Worm (Caenorhabditis elegans): ENCODE results near the gene T01C8.3.

T01C8.3 gene

ce11 chrX:16734970-16735369 is 48.0 kb downstream of the T01C8.3 start:
- no peak for TF ChIP-seq lsy-27 (tag; optimal IDR thresholded peaks at IDR 0.05; ENCODE audit: borderline replicate concordance, insufficient read depth)
- TF ChIP-seq ekl-4 (GFP tag; IDR thresholded peaks at IDR 0.05) = no peak
- peak; percentile 46 for TF ChIP-seq somi-1 (GFP tag; optimal IDR thresholded peaks at IDR 0.05)
- TF ChIP-seq nfya-2 (GFP tag; IDR thresholded peaks at IDR 0.05) = no peak
- TF ChIP-seq Y67H2A.10 (GFP tag; conservative IDR thresholded peaks at IDR 0.05) = no peak
- TF ChIP-seq sea-2 (GFP tag; IDR thresholded peaks at IDR 0.05) = no peak
- no peak for TF ChIP-seq F22D6.2 (tag; optimal IDR thresholded peaks at IDR 0.05)
- TF ChIP-seq lin-40 (tag; optimal IDR thresholded peaks at IDR 0.05) = peak; percentile 5

ce11 chrX:16733411-16733810 is 49.6 kb downstream of the T01C8.3 start:
- no peak for TF ChIP-seq F37B4.10 (GFP tag; IDR thresholded peaks at IDR 0.05)
- no peak for TF ChIP-seq madf-3 (GFP tag; IDR thresholded peaks at IDR 0.05)
- no peak for TF ChIP-seq C17E4.6 (GFP tag; IDR thresholded peaks at IDR 0.05)
- no peak for TF ChIP-seq sea-2 (GFP tag; IDR thresholded peaks at IDR 0.05)
- no peak for TF ChIP-seq madf-6 (GFP tag; IDR thresholded peaks at IDR 0.05)
- TF ChIP-seq efl-1 (GFP tag; optimal IDR thresholded peaks at IDR 0.05) = no peak
- TF ChIP-seq F39B2.1 (GFP tag; IDR thresholded peaks at IDR 0.05) = no peak
- no peak for TF ChIP-seq repo-1 (tag; optimal IDR thresholded peaks at IDR 0.05)
- TF ChIP-seq hsf-1 (GFP tag; IDR thresholded peaks at IDR 0.05) = no peak
- no peak for TF ChIP-seq Y53G8AR.9 (GFP tag; conservative IDR thresholded peaks at IDR 0.05)
- no peak for TF ChIP-seq snpc-4 (GFP tag; optimal IDR thresholded peaks at IDR 0.05)
- no peak for TF ChIP-seq snpc-4 (tag; optimal IDR thresholded peaks at IDR 0.05)
- no peak for TF ChIP-seq ets-4 (GFP tag; optimal IDR thresholded peaks at IDR 0.05)
- TF ChIP-seq ceh-27 (GFP tag; optimal IDR thresholded peaks at IDR 0.05) = no peak
- no peak for TF ChIP-seq nhr-90 (tag; optimal IDR thresholded peaks at IDR 0.05)
- TF ChIP-seq hrde-1 (tag; optimal IDR thresholded peaks at IDR 0.05; ENCODE audit: borderline replicate concordance) = no peak
- no peak for TF ChIP-seq attf-3 (GFP tag; conservative IDR thresholded peaks at IDR 0.05)
- TF ChIP-seq C06A6.2 (GFP tag; conservative IDR thresholded peaks at IDR 0.05) = no peak

ce11 chrX:16732259-16732658 is 50.8 kb downstream of the T01C8.3 start:
- TF ChIP-seq somi-1 (GFP tag; optimal IDR thresholded peaks at IDR 0.05) (peak; percentile 11), dpl-1 (GFP tag; optimal IDR thresholded peaks at IDR 0.05) (no peak)

- TF ChIP-seq aptf-2 (GFP tag; conservative IDR thresholded peaks at IDR 0.05) (no peak), ceh-58 (GFP tag; IDR thresholded peaks at IDR 0.05) (no peak), repo-1 (tag; optimal IDR thresholded peaks at IDR 0.05) (no peak), ztf-25 (GFP tag; IDR thresholded peaks at IDR 0.05) (no peak), ceh-40 (GFP tag; IDR thresholded peaks at IDR 0.05) (no peak), ceh-100 (GFP tag; IDR thresholded peaks at IDR 0.05) (no peak), ZK185.1 (tag; optimal IDR thresholded peaks at IDR 0.05; ENCODE audit: poor library complexity, severe bottlenecking) (no peak), akir-1 (GFP tag; optimal IDR thresholded peaks at IDR 0.05) (no peak), tbp1 (GFP tag; optimal IDR thresholded peaks at IDR 0.05) (no peak), F55B11.4 (tag; optimal IDR thresholded peaks at IDR 0.05; ENCODE audit: borderline replicate concordance, insufficient read depth) (no peak), hmg-20 (GFP tag; IDR thresholded peaks at IDR 0.05) (no peak), nfya-1 (tag; optimal IDR thresholded peaks at IDR 0.05; ENCODE audit: borderline replicate concordance, insufficient read depth) (no peak), zfh-2 (GFP tag; conservative IDR thresholded peaks at IDR 0.05) (no peak), chd-7 (tag; optimal IDR thresholded peaks at IDR 0.05) (no peak), zim-3 (tag; optimal IDR thresholded peaks at IDR 0.05) (no peak), K11D2.4 (GFP tag; IDR thresholded peaks at IDR 0.05) (no peak), egl-44 (GFP tag; IDR thresholded peaks at IDR 0.05) (no peak), ztf-22 (GFP tag; optimal IDR thresholded peaks at IDR 0.05) (no peak), ztf-3 (GFP tag; optimal IDR thresholded peaks at IDR 0.05) (no peak), mel-28 (tag; optimal IDR thresholded peaks at IDR 0.05; ENCODE audit: borderline replicate concordance) (no peak)
These were observed 51.8 kb downstream of the T01C8.3 start for ce11 chrX:16731167-16731566.

Measured in whole organism, young adult.